Fruit fly (Drosophila melanogaster): Measurements from ENCODE around the gene p.

Gene p

DNA sequence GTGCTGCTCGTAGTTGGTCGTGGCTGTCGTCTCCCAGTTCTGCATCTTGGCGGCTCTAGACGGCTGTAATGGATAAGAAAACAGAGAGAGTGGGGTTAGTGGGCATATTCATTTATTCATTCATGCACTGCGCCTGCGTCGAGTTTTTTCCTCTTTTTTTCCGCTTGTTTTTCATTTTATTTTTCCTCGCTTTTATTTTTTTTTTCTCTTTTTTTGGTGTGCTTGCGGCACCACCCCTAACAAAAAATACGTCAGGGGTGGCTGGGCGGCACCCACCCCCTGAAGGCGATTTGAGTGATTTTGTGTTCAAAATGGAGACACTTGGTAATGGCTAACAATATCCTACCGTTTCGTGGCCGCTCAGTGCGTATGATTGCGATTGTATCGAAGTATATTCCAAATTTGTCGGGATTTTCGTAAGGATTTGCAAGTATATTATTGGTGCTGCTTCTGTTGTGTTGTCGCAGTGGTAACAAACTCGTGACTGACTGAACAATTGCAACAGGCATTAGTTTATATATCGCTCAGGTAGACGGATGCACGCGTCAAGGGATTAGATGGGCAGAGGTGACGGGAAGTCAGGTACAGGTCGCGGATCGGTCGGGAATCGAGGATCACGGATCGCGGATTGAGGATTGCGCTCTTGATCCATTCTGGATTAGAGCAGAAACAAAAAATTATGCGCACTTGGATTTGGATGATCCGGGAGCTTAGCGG is 23.8 kb upstream of the p start (continued):
- no peak for TF ChIP-seq tio (GFP tag; optimal IDR thresholded peaks at IDR 0.05)
- TF ChIP-seq CG8924 (tag; optimal IDR thresholded peaks at IDR 0.05) = no peak
- no peak for TF ChIP-seq zfh2 (GFP tag; optimal IDR thresholded peaks at IDR 0.05)
- no peak for TF ChIP-seq Vsx1 (GFP tag; optimal IDR thresholded peaks at IDR 0.05)
- TF ChIP-seq Hmr (GFP tag; optimal IDR thresholded peaks at IDR 0.05) = peak; percentile 80
- no peak for TF ChIP-seq ap (GFP tag; IDR thresholded peaks at IDR 0.05)
- TF ChIP-seq CG10147 (GFP tag; optimal IDR thresholded peaks at IDR 0.05) = no peak
- TF ChIP-seq CoRest (tag; optimal IDR thresholded peaks at IDR 0.05) = no peak
- TF ChIP-seq CG12155 (GFP tag; optimal IDR thresholded peaks at IDR 0.05) = no peak
- TF ChIP-seq gsb-n (tag; optimal IDR thresholded peaks at IDR 0.05) = no peak
- TF ChIP-seq Hr3 (GFP tag; optimal IDR thresholded peaks at IDR 0.05) = no peak
- no peak for TF ChIP-seq salm (tag; optimal IDR thresholded peaks at IDR 0.05)
- TF ChIP-seq CG4328 (GFP tag; optimal IDR thresholded peaks at IDR 0.05) = peak; percentile 32
- no peak for TF ChIP-seq CG7963 (GFP tag; IDR thresholded peaks at IDR 0.05; ENCODE audit: partially characterized antibody)
- TF ChIP-seq CG4854 (GFP tag; optimal IDR thresholded peaks at IDR 0.05) = no peak
- no peak for TF ChIP-seq dan (GFP tag; IDR thresholded peaks at IDR 0.05)
- no peak for TF ChIP-seq CG12219 (GFP tag; optimal IDR thresholded peaks at IDR 0.05)
- TF ChIP-seq row (GFP tag; IDR thresholded peaks at IDR 0.05) = no peak
- no peak for TF ChIP-seq dysf (GFP tag; IDR thresholded peaks at IDR 0.05)
- no peak for TF ChIP-seq CG7987 (GFP tag; optimal IDR thresholded peaks at IDR 0.05)
- TF ChIP-seq CG8944 (GFP tag; optimal IDR thresholded peaks at IDR 0.05) = no peak
- no peak for TF ChIP-seq corto (GFP tag; optimal IDR thresholded peaks at IDR 0.05)
- TF ChIP-seq CG12391 (tag; optimal IDR thresholded peaks at IDR 0.05) = no peak
- peak; percentile 73 for TF ChIP-seq Nf-YC (tag; optimal IDR thresholded peaks at IDR 0.05)
- TF ChIP-seq Jarid2 (GFP tag; optimal IDR thresholded peaks at IDR 0.05) = no peak
- no peak for TF ChIP-seq Ets97D (GFP tag; optimal IDR thresholded peaks at IDR 0.05)
- TF ChIP-seq danr (GFP tag; IDR thresholded peaks at IDR 0.05) = no peak
- TF ChIP-seq CG9932 (GFP tag; IDR thresholded peaks at IDR 0.05) = no peak; the same call in 1 of the 2 replicates
- TF ChIP-seq yki (optimal IDR thresholded peaks at IDR 0.05) = no peak
- TF ChIP-seq ems (GFP tag; optimal IDR thresholded peaks at IDR 0.05) = no peak
- no peak for TF ChIP-seq Elba2 (GFP tag; optimal IDR thresholded peaks at IDR 0.05)
- TF ChIP-seq aop (GFP tag; IDR thresholded peaks at IDR 0.05) = no peak
- no peak for TF ChIP-seq Ptx1 (GFP tag; IDR thresholded peaks at IDR 0.05)
- no peak for TF ChIP-seq kah (GFP tag; optimal IDR thresholded peaks at IDR 0.05)
- TF ChIP-seq psq (GFP tag; optimal IDR thresholded peaks at IDR 0.05) = no peak
- no peak for TF ChIP-seq gce (GFP tag; IDR thresholded peaks at IDR 0.05)
- TF ChIP-seq CG5180 (GFP tag; optimal IDR thresholded peaks at IDR 0.05) = no peak
- no peak for TF ChIP-seq CG4360 (GFP tag; IDR thresholded peaks at IDR 0.05)
- TF ChIP-seq CG6654 (GFP tag; optimal IDR thresholded peaks at IDR 0.05) = no peak
- TF ChIP-seq E2f1 (GFP tag; IDR thresholded peaks at IDR 0.05) = no peak
- TF ChIP-seq ato (GFP tag; IDR thresholded peaks at IDR 0.05; ENCODE audit: partially characterized antibody) = no peak
- no peak for TF ChIP-seq CG9817 (tag; optimal IDR thresholded peaks at IDR 0.05)
- TF ChIP-seq CHES-1-like (GFP tag; optimal IDR thresholded peaks at IDR 0.05) = no peak
- TF ChIP-seq CG12299 (tag; optimal IDR thresholded peaks at IDR 0.05) = peak; percentile 2
- no peak for TF ChIP-seq kni (GFP tag; optimal IDR thresholded peaks at IDR 0.05)
- TF ChIP-seq C15 (GFP tag; IDR thresholded peaks at IDR 0.05) = peak; percentile 31; the same call in 1 of the 3 replicates
- TF ChIP-seq CG14667 (GFP tag; IDR thresholded peaks at IDR 0.05) = no peak
- TF ChIP-seq Sox100B (GFP tag; optimal IDR thresholded peaks at IDR 0.05) = no peak
- no peak for TF ChIP-seq Asciz (GFP tag; optimal IDR thresholded peaks at IDR 0.05)
- TF ChIP-seq ERR (GFP tag; optimal IDR thresholded peaks at IDR 0.05) = no peak
- TF ChIP-seq CG13424 (tag; optimal IDR thresholded peaks at IDR 0.05) = no peak

Measured in whole organism, embryonic.